Worm (Caenorhabditis elegans): ENCODE results near the gene K07G6.1.

The K07G6.1 gene

DNA sequence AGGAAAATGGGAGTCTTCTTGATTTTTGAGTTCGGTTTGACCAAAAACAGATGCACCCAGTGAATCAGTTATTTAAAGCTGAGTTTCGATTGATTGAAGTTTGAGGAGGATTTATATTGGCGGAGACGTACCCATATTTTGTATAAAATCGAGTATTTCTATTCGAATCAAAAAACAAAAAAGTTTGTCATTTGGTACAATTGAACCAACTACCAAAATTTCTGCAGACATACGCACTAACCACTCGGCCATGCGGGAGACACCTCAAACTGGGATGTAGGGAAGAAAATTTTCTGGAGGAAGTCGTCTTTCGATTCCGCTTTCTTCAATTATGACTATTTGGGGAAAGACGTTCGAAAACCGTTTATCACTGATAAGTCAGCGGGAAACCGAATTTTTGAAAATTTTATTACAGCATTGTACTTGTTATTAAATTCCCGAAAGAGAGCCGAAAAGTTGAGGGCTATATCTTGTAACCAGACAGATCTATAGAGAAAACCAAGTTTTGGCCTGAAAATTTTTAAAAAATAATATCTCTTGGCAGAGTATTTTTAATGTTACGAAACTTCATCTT is 40.7 kb upstream of the K07G6.1 start:
- TF ChIP-seq rpc-1 (optimal IDR thresholded peaks at IDR 0.05) (peak; percentile 32), rpc-1 (tag; optimal IDR thresholded peaks at IDR 0.05) (peak; percentile 66), lin-26 (GFP tag; IDR thresholded peaks at IDR 0.05) (peak; percentile 61; the same call in 1 of the 2 replicates), B0261.1 (tag; optimal IDR thresholded peaks at IDR 0.05) (peak; percentile 59), tbp1 (GFP tag; optimal IDR thresholded peaks at IDR 0.05) (peak; percentile 76)

DNA sequence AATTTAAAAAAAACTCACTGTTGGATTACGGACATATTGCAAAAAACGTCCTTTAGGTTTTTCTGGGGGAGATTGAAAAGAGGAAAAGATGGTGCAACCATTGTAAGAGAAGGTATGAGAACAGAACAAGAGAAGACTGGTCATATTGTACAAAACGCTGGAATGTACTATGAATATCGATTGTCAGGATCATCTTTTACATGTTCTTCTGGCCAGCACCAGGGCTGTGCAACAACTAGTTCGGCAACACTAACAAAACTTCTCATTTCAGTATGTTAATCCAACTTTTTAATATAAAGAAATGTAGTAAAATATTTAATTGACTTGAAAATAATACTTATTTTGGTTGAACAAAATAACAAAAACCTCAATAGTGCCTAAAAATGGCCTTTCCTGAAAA is 38.0 kb upstream of the K07G6.1 start, which contains the start of gene fbxb-47:
TSS of gene fbxb-47 (minus strand) at position 101 of the 400 bp plus-strand sequence.
- TF ChIP-seq B0035.1 (tag; optimal IDR thresholded peaks at IDR 0.05) (no peak), D2030.7 (GFP tag; IDR thresholded peaks at IDR 0.05) (no peak), B0019.2 (GFP tag; conservative IDR thresholded peaks at IDR 0.05) (no peak), lsy-27 (tag; optimal IDR thresholded peaks at IDR 0.05; ENCODE audit: borderline replicate concordance, insufficient read depth) (no peak), lir-1 (GFP tag; conservative IDR thresholded peaks at IDR 0.05) (no peak), lag-1 (GFP tag; IDR thresholded peaks at IDR 0.05) (no peak), let-526 (GFP tag; IDR thresholded peaks at IDR 0.05) (no peak), ztf-18 (tag; optimal IDR thresholded peaks at IDR 0.05) (no peak), F23B12.7 (tag; optimal IDR thresholded peaks at IDR 0.05; ENCODE audit: insufficient read depth) (no peak), F22D6.2 (tag; optimal IDR thresholded peaks at IDR 0.05) (no peak)

DNA sequence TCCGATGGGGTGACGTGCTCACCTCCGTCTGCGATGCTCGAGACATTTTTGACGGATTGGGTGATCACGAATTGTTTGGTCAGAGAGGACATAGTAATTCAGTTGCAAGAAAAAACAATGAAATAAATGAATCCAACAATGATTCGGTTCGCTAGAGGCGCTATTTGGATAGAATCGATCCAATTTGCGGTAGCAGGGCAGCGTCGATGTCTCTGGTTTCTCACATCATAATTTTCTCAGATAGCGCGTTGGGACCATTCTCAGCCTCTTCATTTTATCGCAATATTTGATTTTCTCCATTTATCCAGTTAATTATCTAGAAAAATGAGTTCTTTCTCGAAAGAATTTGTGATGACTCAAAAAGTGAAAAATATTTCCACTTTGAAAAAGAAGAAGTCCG is 35.0 kb upstream of the K07G6.1 start, which contains the start of gene sdz-18:
TSS of gene sdz-18 (minus strand) at position 101 of the 400 bp plus-strand sequence.
- TF ChIP-seq nfyb-1 (GFP tag; IDR thresholded peaks at IDR 0.05) (no peak), madf-6 (GFP tag; IDR thresholded peaks at IDR 0.05) (no peak), dpff-1 (tag; optimal IDR thresholded peaks at IDR 0.05) (no peak), lag-1 (GFP tag; IDR thresholded peaks at IDR 0.05) (no peak), F22D6.2 (tag; optimal IDR thresholded peaks at IDR 0.05) (no peak), ztf-6 (GFP tag; IDR thresholded peaks at IDR 0.05) (no peak), atf-7 (tag; optimal IDR thresholded peaks at IDR 0.05) (no peak), F55B11.4 (tag; optimal IDR thresholded peaks at IDR 0.05; ENCODE audit: borderline replicate concordance, insufficient read depth) (no peak), rcor-1 (GFP tag; IDR thresholded peaks at IDR 0.05) (no peak), snpc-3.4 (tag; optimal IDR thresholded peaks at IDR 0.05) (no peak), sptf-2 (GFP tag; optimal IDR thresholded peaks at IDR 0.05) (no peak), Y53F4B.3 (GFP tag; IDR thresholded peaks at IDR 0.05) (no peak), sdz-38 (tag; optimal IDR thresholded peaks at IDR 0.05) (no peak), dpl-1 (GFP tag; optimal IDR thresholded peaks at IDR 0.05) (no peak), tlf-1 (GFP tag; optimal IDR thresholded peaks at IDR 0.05) (no peak), attf-3 (GFP tag; conservative IDR thresholded peaks at IDR 0.05) (no peak)

DNA sequence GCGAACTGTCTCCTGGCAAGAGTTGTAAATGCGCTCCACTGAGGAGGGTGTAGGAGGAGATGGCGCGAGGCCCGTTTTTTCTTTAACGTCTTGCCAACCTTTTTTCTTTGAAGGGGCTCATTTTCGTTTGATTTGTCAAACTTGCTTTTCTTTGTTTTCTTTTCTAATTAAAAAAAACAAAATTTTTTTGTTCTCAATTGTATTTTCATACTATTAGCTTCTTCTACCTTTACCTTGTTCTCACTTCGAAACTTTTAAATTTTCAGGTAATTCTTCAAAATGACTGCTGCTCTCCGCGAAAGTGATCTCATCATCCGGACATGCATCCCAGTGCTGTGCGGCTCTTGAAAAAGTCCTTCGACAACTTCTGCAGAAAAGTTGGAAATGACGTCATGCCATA is 31.4 kb upstream of the K07G6.1 start, which contains the start of gene fbxa-184:
TSS of gene fbxa-184 (plus strand) at position 301 of the 400 bp plus-strand sequence.
- TF ChIP-seq nhr-27 (tag; optimal IDR thresholded peaks at IDR 0.05) (no peak), aptf-2 (GFP tag; conservative IDR thresholded peaks at IDR 0.05) (peak; percentile 81)

DNA sequence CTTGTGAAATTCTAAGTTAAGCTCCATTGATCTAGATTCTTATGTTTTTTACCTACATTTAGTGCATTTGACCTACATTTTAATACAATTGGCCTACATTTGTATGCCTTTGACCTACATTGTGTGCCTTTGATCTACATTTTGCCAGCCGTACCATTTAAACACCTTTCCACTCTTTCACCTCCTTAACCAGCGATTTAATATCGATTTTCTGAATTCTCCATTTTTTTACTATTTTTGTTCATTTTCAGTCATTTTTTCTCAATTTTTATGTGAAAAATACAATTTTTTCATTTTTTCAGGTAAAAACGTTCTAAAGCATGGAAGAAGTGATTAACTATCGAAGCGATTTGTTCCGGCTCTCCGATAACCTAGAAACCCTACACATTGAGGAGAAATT is 28.4 kb upstream of the K07G6.1 start, which contains the start of gene btb-7:
TSS of gene btb-7 (plus strand) at position 301 of the 400 bp plus-strand sequence.
- TF ChIP-seq efl-1 (GFP tag; optimal IDR thresholded peaks at IDR 0.05): peak; percentile 47
- TF ChIP-seq hmg-1.2 (GFP tag; IDR thresholded peaks at IDR 0.05): no peak
